Worm (Caenorhabditis elegans) whole organism, young adult: ENCODE results near the gene C18E9.8.

Source experiments
- B0019.2 ChIP-seq: fragments of 200-800 bp; sonication (Bioruptor generic); conservative IDR thresholded peaks from 2 replicates; pipeline ENCODE4 v1.3.6; 2022; ENCODE audit warnings: missing genetic modification reagents, missing genetic modification characterization, missing compliant biosample characterization
- Y79H2A.3 ChIP-seq: fragments of 200-800 bp; sonication (Bioruptor generic); conservative IDR thresholded peaks from 2 replicates; pipeline ENCODE4 v1.3.6; 2022; ENCODE audit warnings: missing genetic modification reagents, missing genetic modification characterization, missing compliant biosample characterization
- ZK185.1 ChIP-seq: sonication (generic microtip); optimal IDR thresholded peaks from 2 replicates; lab custom pipeline; 2016; ENCODE audit warnings: mild to moderate bottlenecking, missing genetic modification characterization, missing compliant biosample characterization; ENCODE audit not compliant: poor library complexity, severe bottlenecking
- akir-1 ChIP-seq: fragments of 200-800 bp; sonication (Bioruptor generic); optimal IDR thresholded peaks from 2 replicates; lab custom pipeline; 2018; ENCODE audit warnings: mild to moderate bottlenecking, missing genetic modification characterization, moderate library complexity, missing compliant biosample characterization
- efl-1 ChIP-seq: fragments of 150-350 bp; optimal IDR thresholded peaks from 2 replicates; lab custom pipeline; 2014; ENCODE audit warnings: missing biosample characterization, missing genetic modification reagents, missing genetic modification characterization
- ets-4 ChIP-seq: fragments of 200-800 bp; sonication (Bioruptor generic); optimal IDR thresholded peaks from 2 replicates; lab custom pipeline; 2018; ENCODE audit warnings: mild to moderate bottlenecking, missing genetic modification characterization, missing compliant biosample characterization
- madf-3 ChIP-seq: fragments of 200-800 bp; sonication (Bioruptor generic); IDR thresholded peaks from 2 replicates; pipeline ENCODE4 v1.3.6; 2022; ENCODE audit warnings: missing genetic modification reagents, missing genetic modification characterization, missing compliant biosample characterization
- pha-4 ChIP-seq: fragments of 150-350 bp; sonication (generic microtip); optimal IDR thresholded peaks from 2 replicates; lab custom pipeline; 2014; ENCODE audit warnings: missing biosample characterization, missing genetic modification reagents, missing genetic modification characterization
- sea-2 ChIP-seq: fragments of 200-800 bp; sonication (Bioruptor generic); IDR thresholded peaks from 2 replicates; pipeline ENCODE4 v1.3.6; 2022; ENCODE audit warnings: missing genetic modification characterization, missing compliant biosample characterization
- snpc-4 ChIP-seq, 5 experiments: fragments of 150-350 bp in 1 of 5; sonication (generic microtip) in 4 of 5; optimal IDR thresholded peaks; 2 replicates each; lab custom pipeline; 2014 to 2018; ENCODE audit warnings: missing genetic modification characterization in 5 of 5, missing biosample characterization in 3 of 5, antibody characterized with exemption in 2 of 5, mild to moderate bottlenecking in 2 of 5, missing compliant biosample characterization in 2 of 5, missing genotype in 2 of 5, moderate library complexity in 2 of 5, missing genetic modification reagents in 1 of 5
- zfh-2 ChIP-seq: fragments of 200-800 bp; sonication (Bioruptor generic); conservative IDR thresholded peaks from 2 replicates; pipeline ENCODE4 v1.3.6; 2022; ENCODE audit warnings: missing genetic modification reagents, missing genetic modification characterization, missing compliant biosample characterization
- ztf-25 ChIP-seq: fragments of 200-800 bp; sonication (Bioruptor generic); IDR thresholded peaks from 2 replicates; pipeline ENCODE4 v1.3.6; 2022; ENCODE audit warnings: missing genetic modification reagents, missing genetic modification characterization, missing compliant biosample characterization

- TF ChIP-seq B0019.2 (GFP tag; lab: Robert Waterston, UW), result no peak
- TF ChIP-seq ets-4 (GFP tag; lab: Kevin White, UChicago), result no peak
- no peak for TF ChIP-seq ZK185.1 (tag; lab: Kevin White, UChicago)
- no peak for TF ChIP-seq efl-1 (GFP tag; lab: Kevin White, UChicago)
- TF ChIP-seq sea-2 (GFP tag; lab: Robert Waterston, UW), result no peak
- TF ChIP-seq zfh-2, result no peak
- no peak for TF ChIP-seq akir-1
- TF ChIP-seq snpc-4 (GFP tag; optimal IDR thresholded peaks at IDR 0.05; lab: Kevin White, UChicago), result no peak
- no peak for TF ChIP-seq snpc-4 (tag; optimal IDR thresholded peaks at IDR 0.05; lab: Kevin White, UChicago)
- TF ChIP-seq pha-4, result no peak
- TF ChIP-seq madf-3 (GFP tag; lab: Robert Waterston, UW), result no peak
- TF ChIP-seq ztf-25 (GFP tag; lab: Robert Waterston, UW), result no peak
- TF ChIP-seq Y79H2A.3 (GFP tag; lab: Robert Waterston, UW), result no peak
Measured at ce11 chrII:8996064-8996463, 8.2 kb upstream of the C18E9.8 start, which contains the start of gene ndub-2.
